Fruit fly (Drosophila melanogaster): ENCODE measurements around the gene CG43447.

DNA sequence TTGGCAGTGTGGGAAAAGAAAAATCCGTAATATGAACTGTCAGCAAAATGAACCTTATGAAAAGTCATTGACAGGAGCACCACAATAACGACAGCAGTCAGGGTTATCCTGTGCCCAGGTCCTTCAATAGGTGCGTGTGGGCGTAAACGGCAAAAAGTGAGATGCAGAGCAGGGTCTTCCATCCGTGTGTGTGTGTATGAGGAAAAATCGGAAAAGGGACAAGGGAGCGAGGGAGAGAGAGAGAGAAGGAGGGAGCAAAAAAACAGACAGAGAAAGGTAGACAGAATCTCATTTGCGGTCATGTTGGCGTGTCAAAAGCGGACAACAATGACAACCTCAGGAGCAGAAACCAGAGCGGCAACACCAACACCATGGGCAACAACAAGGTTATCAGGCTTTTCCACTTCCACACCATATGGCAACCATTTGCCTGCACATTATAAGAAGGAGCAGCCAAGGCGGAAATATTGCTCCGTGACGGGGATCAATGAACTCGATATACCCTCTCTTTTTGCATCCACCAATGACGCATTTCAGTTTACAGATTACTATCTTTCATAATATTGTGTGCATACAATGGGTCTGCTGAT lies 1.2 kb downstream of the CG43447 start:
- TF ChIP-seq CrebA (GFP tag; optimal IDR thresholded peaks at IDR 0.05; ENCODE audit: borderline replicate concordance) (no peak), Rel (GFP tag; optimal IDR thresholded peaks at IDR 0.05) (no peak), Rel (tag; optimal IDR thresholded peaks at IDR 0.05) (no peak), pan (optimal IDR thresholded peaks at IDR 0.05) (no peak), rgr (GFP tag; optimal IDR thresholded peaks at IDR 0.05) (no peak), usp (GFP tag; optimal IDR thresholded peaks at IDR 0.05) (no peak), Myc (optimal IDR thresholded peaks at IDR 0.05) (no peak)

Data from whole organism, wandering third instar larva.